Worm (Caenorhabditis elegans): ENCODE results near the gene srw-13.
"Not testable (repeated sequence)": the region's sequence is repeated elsewhere in the genome, so short reads cannot be mapped to it uniquely, and the experiment has no call there.

The srw-13 gene

ce11 chrV:15240215-15240614 lies 7.9 kb downstream of the srw-13 start, which contains the start of gene srw-11:
Gene srw-11 (minus strand): TSS chrV:15240315.
- TF ChIP-seq flt-1 (GFP tag; IDR thresholded peaks at IDR 0.05): no peak
- no peak for TF ChIP-seq tbx-11 (GFP tag; IDR thresholded peaks at IDR 0.05)
- TF ChIP-seq ets-7 (tag; optimal IDR thresholded peaks at IDR 0.05): no peak
- no peak for TF ChIP-seq hmg-4 (GFP tag; optimal IDR thresholded peaks at IDR 0.05)
- TF ChIP-seq tra-4 (tag; optimal IDR thresholded peaks at IDR 0.05): no peak
- no peak for TF ChIP-seq aly-1 (tag; optimal IDR thresholded peaks at IDR 0.05)
- TF ChIP-seq tbx-37 (GFP tag; conservative IDR thresholded peaks at IDR 0.05): no peak
- TF ChIP-seq ama-1 (optimal IDR thresholded peaks at IDR 0.05): no peak
- TF ChIP-seq ceh-36 (tag; optimal IDR thresholded peaks at IDR 0.05): no peak
- TF ChIP-seq B0310.2 (tag; optimal IDR thresholded peaks at IDR 0.05): no peak
- TF ChIP-seq hmbx-1 (tag; optimal IDR thresholded peaks at IDR 0.05): no peak
- TF ChIP-seq scrt-1 (GFP tag; IDR thresholded peaks at IDR 0.05): no peak
- no peak for TF ChIP-seq hnd-1 (tag; optimal IDR thresholded peaks at IDR 0.05)

- TF ChIP-seq ets-7 (tag; optimal IDR thresholded peaks at IDR 0.05): no peak
- TF ChIP-seq pes-1 (GFP tag; IDR thresholded peaks at IDR 0.05): no peak
- TF ChIP-seq scrt-1 (GFP tag; IDR thresholded peaks at IDR 0.05): no peak
- TF ChIP-seq flt-1 (GFP tag; IDR thresholded peaks at IDR 0.05): no peak
- no peak for TF ChIP-seq tbx-37 (GFP tag; conservative IDR thresholded peaks at IDR 0.05)
- TF ChIP-seq hnd-1 (tag; optimal IDR thresholded peaks at IDR 0.05): no peak
- no peak for TF ChIP-seq ama-1 (optimal IDR thresholded peaks at IDR 0.05)
- no peak for TF ChIP-seq F13C5.2 (tag; optimal IDR thresholded peaks at IDR 0.05)
- no peak for TF ChIP-seq hmg-4 (GFP tag; optimal IDR thresholded peaks at IDR 0.05)
Observed at ce11 chrV:15241259-15241658, 9.0 kb downstream of the srw-13 start, which contains the start of gene chil-12. Gene chil-12 (plus strand): TSS chrV:15241559.

- TF ChIP-seq aly-1 (tag; optimal IDR thresholded peaks at IDR 0.05) (no peak), scrt-1 (GFP tag; IDR thresholded peaks at IDR 0.05) (no peak), ceh-36 (tag; optimal IDR thresholded peaks at IDR 0.05) (no peak), tbx-11 (GFP tag; IDR thresholded peaks at IDR 0.05) (no peak), hmg-4 (GFP tag; optimal IDR thresholded peaks at IDR 0.05) (no peak), ets-7 (tag; optimal IDR thresholded peaks at IDR 0.05) (no peak), tra-4 (tag; optimal IDR thresholded peaks at IDR 0.05) (no peak), flt-1 (GFP tag; IDR thresholded peaks at IDR 0.05) (no peak), sea-1 (GFP tag; conservative IDR thresholded peaks at IDR 0.05) (no peak), ama-1 (optimal IDR thresholded peaks at IDR 0.05) (no peak), hnd-1 (tag; optimal IDR thresholded peaks at IDR 0.05) (no peak), B0310.2 (tag; optimal IDR thresholded peaks at IDR 0.05) (no peak)
Observed at ce11 chrV:15244456-15244855, 12.2 kb downstream of the srw-13 start, which contains the start of gene kin-30. Gene kin-30 (plus strand): TSS chrV:15244756.

DNA sequence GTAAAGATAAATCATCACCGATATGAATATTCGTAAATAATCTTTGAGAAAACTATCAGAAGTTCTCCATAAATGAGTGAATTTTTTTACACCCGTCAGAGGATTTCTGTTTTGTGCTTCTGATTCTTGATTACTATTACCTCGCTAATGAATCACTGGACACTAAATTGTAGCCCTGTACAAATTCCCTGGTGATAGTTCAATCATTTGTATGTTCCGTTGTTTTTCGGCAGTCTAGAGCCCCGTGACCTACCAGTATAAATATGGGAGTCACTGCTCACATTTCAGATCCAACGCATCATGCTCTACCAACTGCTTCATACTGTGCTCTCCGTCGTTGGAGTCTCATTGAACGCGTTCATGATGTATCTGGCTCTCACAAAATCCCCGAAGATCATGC lies 18.0 kb downstream of the srw-13 start, which contains the start of gene srd-28:
srd-28 (plus strand) TSS at position 301 of the 400 bp plus-strand sequence.
- TF ChIP-seq sea-1 (GFP tag; conservative IDR thresholded peaks at IDR 0.05); pes-1 (GFP tag; IDR thresholded peaks at IDR 0.05); scrt-1 (GFP tag; IDR thresholded peaks at IDR 0.05): not testable (repeated sequence)

- TF ChIP-seq aly-1 (tag; optimal IDR thresholded peaks at IDR 0.05): no peak
- no peak for TF ChIP-seq scrt-1 (GFP tag; IDR thresholded peaks at IDR 0.05)
- no peak for TF ChIP-seq tbx-11 (GFP tag; IDR thresholded peaks at IDR 0.05)
- TF ChIP-seq B0310.2 (tag; optimal IDR thresholded peaks at IDR 0.05): no peak
- TF ChIP-seq tbx-37 (GFP tag; conservative IDR thresholded peaks at IDR 0.05): no peak
- no peak for TF ChIP-seq pes-1 (GFP tag; IDR thresholded peaks at IDR 0.05)
- no peak for TF ChIP-seq ets-7 (tag; optimal IDR thresholded peaks at IDR 0.05)
- TF ChIP-seq sea-1 (GFP tag; conservative IDR thresholded peaks at IDR 0.05): no peak
- TF ChIP-seq hmg-4 (GFP tag; optimal IDR thresholded peaks at IDR 0.05): no peak
- no peak for TF ChIP-seq hmbx-1 (tag; optimal IDR thresholded peaks at IDR 0.05)
- no peak for TF ChIP-seq flt-1 (GFP tag; IDR thresholded peaks at IDR 0.05)
- no peak for TF ChIP-seq hnd-1 (tag; optimal IDR thresholded peaks at IDR 0.05)
- no peak for TF ChIP-seq tra-4 (tag; optimal IDR thresholded peaks at IDR 0.05)
- TF ChIP-seq ama-1 (optimal IDR thresholded peaks at IDR 0.05): no peak
- no peak for TF ChIP-seq ceh-13 (GFP tag; optimal IDR thresholded peaks at IDR 0.05)
- TF ChIP-seq F13C5.2 (tag; optimal IDR thresholded peaks at IDR 0.05): no peak
- TF ChIP-seq ceh-36 (tag; optimal IDR thresholded peaks at IDR 0.05): no peak
Observed at ce11 chrV:15252082-15252481, 19.8 kb downstream of the srw-13 start, which contains the start of gene srbc-76. Gene srbc-76 (plus strand): TSS chrV:15252382.

- no peak for TF ChIP-seq pes-1 (GFP tag; IDR thresholded peaks at IDR 0.05)
- no peak for TF ChIP-seq tbx-11 (GFP tag; IDR thresholded peaks at IDR 0.05)
- TF ChIP-seq B0310.2 (tag; optimal IDR thresholded peaks at IDR 0.05): no peak
- no peak for TF ChIP-seq aly-1 (tag; optimal IDR thresholded peaks at IDR 0.05)
- no peak for TF ChIP-seq scrt-1 (GFP tag; IDR thresholded peaks at IDR 0.05)
- no peak for TF ChIP-seq hnd-1 (tag; optimal IDR thresholded peaks at IDR 0.05)
- no peak for TF ChIP-seq F13C5.2 (tag; optimal IDR thresholded peaks at IDR 0.05)
- no peak for TF ChIP-seq ceh-36 (tag; optimal IDR thresholded peaks at IDR 0.05)
- TF ChIP-seq hmbx-1 (tag; optimal IDR thresholded peaks at IDR 0.05): no peak
- TF ChIP-seq flt-1 (GFP tag; IDR thresholded peaks at IDR 0.05): no peak
- no peak for TF ChIP-seq tra-4 (tag; optimal IDR thresholded peaks at IDR 0.05)
- no peak for TF ChIP-seq tbx-37 (GFP tag; conservative IDR thresholded peaks at IDR 0.05)
- no peak for TF ChIP-seq hmg-4 (GFP tag; optimal IDR thresholded peaks at IDR 0.05)
- TF ChIP-seq ceh-13 (GFP tag; optimal IDR thresholded peaks at IDR 0.05): no peak
- no peak for TF ChIP-seq ama-1 (optimal IDR thresholded peaks at IDR 0.05)
- no peak for TF ChIP-seq ets-7 (tag; optimal IDR thresholded peaks at IDR 0.05)
- TF ChIP-seq sea-1 (GFP tag; conservative IDR thresholded peaks at IDR 0.05): no peak
Observed at ce11 chrV:15253529-15253928, 21.2 kb downstream of the srw-13 start, which contains the start of gene srbc-75. Gene srbc-75 (plus strand): TSS chrV:15253829.

- TF ChIP-seq hnd-1 (tag; optimal IDR thresholded peaks at IDR 0.05); hmg-4 (GFP tag; optimal IDR thresholded peaks at IDR 0.05); hmbx-1 (tag; optimal IDR thresholded peaks at IDR 0.05): not testable (repeated sequence)
Observed at ce11 chrV:15256669-15257068, 24.4 kb downstream of the srw-13 start, which contains the start of gene srsx-39. Gene srsx-39 (minus strand): TSS chrV:15256769.

DNA sequence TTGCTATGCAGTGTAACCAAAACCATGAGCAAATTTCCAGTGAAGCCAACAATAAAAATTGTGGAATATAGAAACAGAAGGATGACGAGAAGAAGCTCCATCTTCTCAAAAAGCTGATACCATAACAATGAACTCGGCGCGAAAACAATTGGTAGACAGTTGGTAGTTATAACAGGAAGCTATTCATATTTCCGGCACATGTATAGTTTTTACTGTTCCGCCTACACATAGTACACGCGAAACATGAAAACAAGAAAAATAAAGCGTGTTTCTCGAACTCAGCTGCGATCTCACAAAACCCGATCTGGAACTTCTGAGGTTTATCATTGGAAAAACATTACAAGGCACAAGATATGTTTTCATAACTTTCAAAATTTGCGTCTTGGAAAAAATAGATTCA lies 26.7 kb downstream of the srw-13 start, which contains the start of gene srsx-37:
srsx-37 (minus strand) TSS at position 101 of the 400 bp plus-strand sequence.
- TF ChIP-seq tbx-37 (GFP tag; conservative IDR thresholded peaks at IDR 0.05) (no peak), sea-1 (GFP tag; conservative IDR thresholded peaks at IDR 0.05) (no peak), B0310.2 (tag; optimal IDR thresholded peaks at IDR 0.05) (no peak), ceh-36 (tag; optimal IDR thresholded peaks at IDR 0.05) (no peak), aly-1 (tag; optimal IDR thresholded peaks at IDR 0.05) (no peak), hmbx-1 (tag; optimal IDR thresholded peaks at IDR 0.05) (no peak), flt-1 (GFP tag; IDR thresholded peaks at IDR 0.05) (no peak), hnd-1 (tag; optimal IDR thresholded peaks at IDR 0.05) (no peak), tra-4 (tag; optimal IDR thresholded peaks at IDR 0.05) (no peak), scrt-1 (GFP tag; IDR thresholded peaks at IDR 0.05) (no peak)
